Worm (Caenorhabditis elegans): ENCODE results near the gene R08C7.5.

DNA sequence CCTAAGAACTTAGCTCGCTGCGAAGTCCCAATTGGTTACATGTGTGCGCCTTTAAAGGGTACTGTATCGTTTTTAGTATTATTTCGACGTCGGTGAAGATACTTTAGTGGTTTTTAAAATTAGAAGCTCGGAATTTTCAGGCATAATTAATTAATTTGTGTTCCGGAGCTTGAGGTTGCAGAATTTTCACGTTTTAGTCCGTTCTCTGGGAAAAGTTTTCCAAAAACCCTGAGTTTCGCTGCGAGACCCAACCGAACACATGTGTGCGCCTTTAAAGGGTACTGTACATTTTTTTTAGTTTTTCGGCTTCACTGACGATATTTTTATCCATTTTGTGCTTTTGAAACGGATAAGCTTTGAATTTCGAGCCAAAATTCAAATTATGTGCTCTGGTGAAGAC, 36.5 kb upstream of the R08C7.5 start:
- TF ChIP-seq lin-39 (tag; optimal IDR thresholded peaks at IDR 0.05) (no peak), ztf-11 (tag; optimal IDR thresholded peaks at IDR 0.05) (no peak)

Data from whole organism, L1 larva.